Fruit fly (Drosophila melanogaster) whole organism, wandering third instar larva: ENCODE measurements around the gene SelT.

Experiments
- CG32264 ChIP-seq: fragments of 200-800 bp; sonication (Bioruptor generic); optimal IDR thresholded peaks from 2 replicates; lab custom pipeline; 2016; ENCODE audit warnings: missing biosample characterization, missing genetic modification characterization
- CrebA ChIP-seq: fragments of 200-800 bp; sonication (Bioruptor generic); optimal IDR thresholded peaks from 2 replicates; lab custom pipeline; 2016; ENCODE audit warnings: missing biosample characterization, mild to moderate bottlenecking, missing genetic modification characterization, borderline replicate concordance
- Dfd ChIP-seq: fragments of >200 bp; optimal IDR thresholded peaks from 2 replicates; lab custom pipeline; 2017; ENCODE audit warnings: missing biosample characterization, missing genetic modification characterization
- GATAd ChIP-seq: sonication (Bioruptor generic); optimal IDR thresholded peaks from 2 replicates; lab custom pipeline; 2016; ENCODE audit warnings: missing biosample characterization, missing genetic modification characterization
- HLH106 ChIP-seq: fragments of 200-800 bp; optimal IDR thresholded peaks from 3 replicates; lab custom pipeline; 2019; ENCODE audit warnings: missing biosample characterization, mild to moderate bottlenecking, missing genetic modification characterization, moderate library complexity
- Hnf4 ChIP-seq: fragments of 200-800 bp; sonication (Bioruptor generic); optimal IDR thresholded peaks from 2 replicates; lab custom pipeline; 2016; ENCODE audit warnings: missing biosample characterization, mild to moderate bottlenecking, missing genetic modification characterization
- Hr78 ChIP-seq: fragments of >200 bp; optimal IDR thresholded peaks from 2 replicates; lab custom pipeline; 2017; ENCODE audit warnings: missing biosample characterization, missing genetic modification characterization
- Hr83 ChIP-seq: fragments of 200-300 bp; sonication (Bioruptor generic); optimal IDR thresholded peaks from 2 replicates; lab custom pipeline; 2016; ENCODE audit warnings: missing biosample characterization, mild to moderate bottlenecking, missing genetic modification characterization, moderate library complexity; ENCODE audit not compliant: poor library complexity, severe bottlenecking
- N ChIP-seq: fragments of >200 bp; optimal IDR thresholded peaks from 2 replicates; lab custom pipeline; 2018; ENCODE audit warnings: missing biosample characterization, missing external identifiers, missing genetic modification characterization
- OdsH ChIP-seq: fragments of 200-800 bp; sonication (Bioruptor generic); optimal IDR thresholded peaks from 2 replicates; lab custom pipeline; 2016; ENCODE audit warnings: missing biosample characterization, mild to moderate bottlenecking, missing genetic modification characterization
- Rel ChIP-seq, 2 experiments: fragments of 200-800 bp; sonication (Bioruptor generic) in 1 of 2; optimal IDR thresholded peaks; 2 replicates in 1 of 2; 3 replicates in 1 of 2; lab custom pipeline; 2016 to 2019; ENCODE audit warnings: mild to moderate bottlenecking in 2 of 2, missing biosample characterization in 2 of 2, missing genetic modification characterization in 2 of 2, moderate library complexity in 1 of 2
- Sp1 ChIP-seq: fragments of 200-800 bp; sonication (Bioruptor generic); optimal IDR thresholded peaks from 3 replicates; lab custom pipeline; 2019; ENCODE audit warnings: missing biosample characterization, mild to moderate bottlenecking, missing genetic modification characterization, moderate library complexity
- Vsx2 ChIP-seq: fragments of 200-300, 225-300 bp; sonication (Bioruptor generic); optimal IDR thresholded peaks from 2 replicates; lab custom pipeline; 2018; ENCODE audit warnings: missing biosample characterization, missing genetic modification characterization; ENCODE audit not compliant: partially characterized antibody
- br ChIP-seq: fragments of 200-800 bp; sonication (Bioruptor generic); optimal IDR thresholded peaks from 2 replicates; lab custom pipeline; 2016; ENCODE audit warnings: missing biosample characterization, missing genetic modification characterization
- brk ChIP-seq: fragments of 200-800 bp; sonication (Bioruptor generic); optimal IDR thresholded peaks from 2 replicates; lab custom pipeline; 2016; ENCODE audit warnings: missing biosample characterization, mild to moderate bottlenecking, missing genetic modification characterization
- dl ChIP-seq, 2 experiments: fragments of 175-275, 200-275 bp in 1 of 2; fragments of 200-275 bp in 1 of 2; sonication (Bioruptor generic); optimal IDR thresholded peaks; lab custom pipeline; 2018; ENCODE audit warnings: mild to moderate bottlenecking in 2 of 2, missing biosample characterization in 2 of 2, missing genetic modification characterization in 2 of 2, moderate library complexity in 2 of 2; ENCODE audit not compliant: partially characterized antibody in 2 of 2, insufficient read depth in 1 of 2
- dmrt93B ChIP-seq: fragments of 200-800 bp; sonication (Bioruptor generic); optimal IDR thresholded peaks from 2 replicates; lab custom pipeline; 2018; ENCODE audit warnings: missing biosample characterization, mild to moderate bottlenecking, missing genetic modification characterization
- dsf ChIP-seq: sonication (Bioruptor generic); optimal IDR thresholded peaks from 2 replicates; lab custom pipeline; 2016; ENCODE audit warnings: missing biosample characterization, missing genetic modification characterization, borderline replicate concordance
- ey ChIP-seq: fragments of 200-800 bp; sonication (Bioruptor generic); optimal IDR thresholded peaks from 2 replicates; lab custom pipeline; 2016; ENCODE audit warnings: missing biosample characterization, missing genetic modification characterization
- foxo ChIP-seq, 2 experiments: fragments of 200-800 bp; sonication (Bioruptor generic); optimal IDR thresholded peaks; 2 replicates in 1 of 2; 3 replicates in 1 of 2; lab custom pipeline; 2016 to 2017; ENCODE audit warnings: missing biosample characterization in 2 of 2, missing genetic modification characterization in 2 of 2
- fru ChIP-seq: fragments of 200-800 bp; sonication (Bioruptor generic); optimal IDR thresholded peaks from 3 replicates; lab custom pipeline; 2016; ENCODE audit warnings: missing biosample characterization, mild to moderate bottlenecking, missing genetic modification characterization
- h ChIP-seq: fragments of 200-800 bp; sonication (Bioruptor generic); optimal IDR thresholded peaks from 3 replicates; lab custom pipeline; 2016; ENCODE audit warnings: missing biosample characterization, mild to moderate bottlenecking, missing genetic modification characterization
- jim ChIP-seq: fragments of 175-275, 200-325 bp; sonication (Bioruptor generic); optimal IDR thresholded peaks from 2 replicates; lab custom pipeline; 2016; ENCODE audit warnings: missing biosample characterization, mild to moderate bottlenecking, missing genetic modification characterization
- pan ChIP-seq: fragments of >200 bp; optimal IDR thresholded peaks from 2 replicates; lab custom pipeline; 2017
- psq ChIP-seq: fragments of 200-800 bp; sonication (Bioruptor generic); optimal IDR thresholded peaks from 3 replicates; lab custom pipeline; 2017; ENCODE audit warnings: missing biosample characterization, mild to moderate bottlenecking, missing genetic modification characterization, moderate library complexity
- rgr ChIP-seq: fragments of 200-800 bp; sonication (Bioruptor generic); optimal IDR thresholded peaks from 3 replicates; lab custom pipeline; 2016; ENCODE audit warnings: missing biosample characterization, mild to moderate bottlenecking, missing genetic modification characterization
- tai ChIP-seq: sonication (Bioruptor generic); optimal IDR thresholded peaks from 2 replicates; lab custom pipeline; 2016; ENCODE audit warnings: missing biosample characterization, missing genetic modification characterization
- usp ChIP-seq: fragments of >200 bp; optimal IDR thresholded peaks from 2 replicates; lab custom pipeline; 2017; ENCODE audit warnings: missing biosample characterization, missing genetic modification characterization
- woc ChIP-seq: sonication (Bioruptor generic); optimal IDR thresholded peaks from 2 replicates; lab custom pipeline; 2016; ENCODE audit warnings: missing biosample characterization, mild to moderate bottlenecking, missing genetic modification characterization

SelT gene

dm6 chr2L:4982098-4982646, 28.6 kb upstream of the SelT start:
- TF ChIP-seq Hnf4 (GFP tag; lab: Kevin White, UChicago) (no peak), jim (GFP tag; lab: Kevin White, UChicago) (peak; percentile 80), Hr83 (GFP tag; lab: Kevin White, UChicago) (peak; percentile 3), Rel (GFP tag; optimal IDR thresholded peaks at IDR 0.05; lab: Kevin White, UChicago) (no peak), Rel (tag; optimal IDR thresholded peaks at IDR 0.05; lab: Kevin White, UChicago) (no peak), N (GFP tag; lab: Kevin White, UChicago) (no peak), foxo (GFP tag; optimal IDR thresholded peaks at IDR 0.05; lab: Kevin White, UChicago) (no peak), fru (no peak), CG32264 (GFP tag; lab: Kevin White, UChicago) (no peak)

DNA sequence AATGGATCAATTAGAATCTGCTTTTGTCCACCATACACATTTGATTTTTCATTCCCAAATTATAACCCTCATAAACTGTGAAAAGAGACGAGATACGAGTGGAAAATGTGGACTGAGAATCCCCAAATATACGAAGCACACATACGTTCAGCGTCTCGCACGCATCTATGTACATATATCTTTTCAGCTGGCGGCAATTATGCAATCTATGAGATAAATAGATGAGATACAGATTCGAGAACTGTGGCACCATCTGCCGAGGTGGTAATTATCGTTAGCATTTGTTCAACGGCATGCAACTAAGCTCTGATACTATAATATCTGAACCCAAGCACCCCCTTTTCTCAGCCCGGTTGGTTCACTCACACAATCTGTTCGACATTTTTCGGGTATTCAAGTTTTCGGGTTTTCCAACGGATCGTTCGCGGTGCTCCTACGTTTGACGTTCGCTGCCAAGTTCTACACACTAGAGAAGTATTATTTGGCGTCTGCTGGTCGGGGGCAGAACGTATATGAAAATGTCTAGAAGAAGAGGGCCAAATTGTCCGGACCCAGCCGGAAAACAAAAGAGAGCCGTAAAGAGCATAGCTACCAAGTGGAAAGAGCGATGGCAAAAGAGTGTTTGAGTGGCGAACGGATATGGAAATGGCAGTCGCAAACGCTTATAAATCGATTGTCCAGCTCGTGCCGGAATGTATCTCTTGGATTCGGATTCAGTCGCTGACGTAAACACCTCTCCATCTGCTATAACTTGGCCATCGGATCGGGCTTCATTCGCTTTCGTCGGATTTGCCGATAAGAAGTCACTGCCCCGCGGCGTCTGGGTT, 15.5 kb upstream of the SelT start:
- TF ChIP-seq Rel (GFP tag; optimal IDR thresholded peaks at IDR 0.05; lab: Kevin White, UChicago) (no peak), Rel (tag; optimal IDR thresholded peaks at IDR 0.05; lab: Kevin White, UChicago) (no peak), dsf (GFP tag; lab: Kevin White, UChicago) (no peak), Hr83 (GFP tag; lab: Kevin White, UChicago) (no peak), Dfd (GFP tag; lab: Kevin White, UChicago) (no peak)

DNA sequence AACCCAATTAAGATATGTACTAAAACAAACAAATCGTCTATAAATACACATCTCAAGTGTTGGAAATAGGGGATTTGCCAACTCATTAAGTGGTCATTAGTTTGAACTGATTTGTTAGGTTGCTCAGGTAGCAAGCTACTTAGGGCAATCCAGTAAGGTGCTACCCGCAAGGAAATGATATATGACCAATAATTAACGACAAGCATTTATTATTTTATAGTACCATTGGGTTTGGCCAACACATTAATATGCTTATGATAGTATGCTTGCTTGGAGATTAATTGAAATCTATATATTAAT, 14.9 kb upstream of the SelT start:
- TF ChIP-seq HLH106 (tag; lab: Kevin White, UChicago) (no peak), foxo (GFP tag; optimal IDR thresholded peaks at IDR 0.05; lab: Kevin White, UChicago) (no peak), Vsx2 (GFP tag; lab: Kevin White, UChicago) (no peak), ey (GFP tag; lab: Kevin White, UChicago) (no peak), rgr (no peak), Hnf4 (GFP tag; lab: Kevin White, UChicago) (no peak), br (no peak), pan (lab: Kevin White, UChicago) (no peak), Rel (GFP tag; optimal IDR thresholded peaks at IDR 0.05; lab: Kevin White, UChicago) (no peak), Rel (tag; optimal IDR thresholded peaks at IDR 0.05; lab: Kevin White, UChicago) (no peak), Sp1 (GFP tag; lab: Kevin White, UChicago) (no peak), tai (GFP tag; lab: Kevin White, UChicago) (no peak), dsf (GFP tag; lab: Kevin White, UChicago) (no peak), jim (GFP tag; lab: Kevin White, UChicago) (no peak), CG32264 (GFP tag; lab: Kevin White, UChicago) (no peak), dl (GFP tag; optimal IDR thresholded peaks at IDR 0.05; lab: Kevin White, UChicago; ENCODE audit: insufficient read depth in 1 of 2, partially characterized antibody in 2 of 2) (no peak)
- TF ChIP-seq, all 38 proteins: peak for 0

dm6 chr2L:4996283-4996922, 14.3 kb upstream of the SelT start:
- TF ChIP-seq HLH106 (tag; lab: Kevin White, UChicago) (no peak), dsf (GFP tag; lab: Kevin White, UChicago) (no peak), jim (GFP tag; lab: Kevin White, UChicago) (no peak), OdsH (GFP tag; lab: Kevin White, UChicago) (no peak), br (no peak), psq (GFP tag; lab: Kevin White, UChicago) (no peak), foxo (GFP tag; optimal IDR thresholded peaks at IDR 0.05; lab: Kevin White, UChicago) (no peak), GATAd (no peak)

- peak; percentile 98 for TF ChIP-seq CG32264 (GFP tag; lab: Kevin White, UChicago)
- peak; percentile 97 to 99 for TF ChIP-seq foxo (GFP tag; optimal IDR thresholded peaks at IDR 0.05; lab: Kevin White, UChicago)
- TF ChIP-seq CrebA (GFP tag; lab: Kevin White, UChicago): peak; percentile 95
- TF ChIP-seq dmrt93B (GFP tag; lab: Kevin White, UChicago): peak; percentile 98
- peak; percentile 95 for TF ChIP-seq psq (GFP tag; lab: Kevin White, UChicago)
- peak; percentile 95 for TF ChIP-seq Rel (GFP tag; optimal IDR thresholded peaks at IDR 0.05; lab: Kevin White, UChicago)
- TF ChIP-seq Rel (tag; optimal IDR thresholded peaks at IDR 0.05; lab: Kevin White, UChicago): peak; percentile 97
- TF ChIP-seq Vsx2 (GFP tag; lab: Kevin White, UChicago): peak; percentile 69
- TF ChIP-seq Sp1 (GFP tag; lab: Kevin White, UChicago): peak; percentile 98
- TF ChIP-seq dsf (GFP tag; lab: Kevin White, UChicago): peak; percentile 94
- TF ChIP-seq rgr: peak; percentile 99
- TF ChIP-seq br: peak; percentile 99
- TF ChIP-seq ey (GFP tag; lab: Kevin White, UChicago): peak; percentile 99
- peak; percentile 94 for TF ChIP-seq brk (GFP tag; lab: Kevin White, UChicago)
- TF ChIP-seq HLH106 (tag; lab: Kevin White, UChicago): peak; percentile 98
- TF ChIP-seq usp (GFP tag; lab: Kevin White, UChicago): no peak
- peak; percentile 100 for TF ChIP-seq fru
- peak; percentile 98 for TF ChIP-seq OdsH (GFP tag; lab: Kevin White, UChicago)
- peak; percentile 99 for TF ChIP-seq woc (GFP tag; lab: Kevin White, UChicago)
- TF ChIP-seq Hr83 (GFP tag; lab: Kevin White, UChicago): peak; percentile 92
- peak; percentile 99 for TF ChIP-seq h (GFP tag; lab: Kevin White, UChicago)
- TF ChIP-seq N (GFP tag; lab: Kevin White, UChicago): peak; percentile 88
- TF ChIP-seq Hr78 (GFP tag; lab: Kevin White, UChicago): no peak
- TF ChIP-seq dl (GFP tag; optimal IDR thresholded peaks at IDR 0.05; lab: Kevin White, UChicago; ENCODE audit: insufficient read depth in 1 of 2, partially characterized antibody in 2 of 2): peak; percentile 80 to 91
- no peak for TF ChIP-seq Dfd (GFP tag; lab: Kevin White, UChicago)
These were observed 13.1 kb upstream of the SelT start for dm6 chr2L:4997401-4998259.
